Worm (Caenorhabditis elegans) whole organism, young adult: ENCODE results near the gene C49C8.6.
"Not testable (repeated sequence)": the region's sequence is repeated elsewhere in the genome, so short reads cannot be mapped to it uniquely, and the experiment has no call there.

ENCODE experiments used
- B0261.1 ChIP-seq: sonication (generic microtip); optimal IDR thresholded peaks from 2 replicates; lab custom pipeline; 2016; ENCODE audit warnings: mild to moderate bottlenecking, missing genetic modification characterization, moderate library complexity, missing compliant biosample characterization
- F49E8.2 ChIP-seq: sonication (generic microtip); optimal IDR thresholded peaks from 3 replicates; lab custom pipeline; 2017; ENCODE audit warnings: missing genetic modification characterization, mild to moderate bottlenecking, missing compliant biosample characterization, antibody characterized with exemption, moderate library complexity; ENCODE audit not compliant: insufficient read depth
- F57A8.1 ChIP-seq: fragments of 200-800 bp; sonication (Bioruptor generic); optimal IDR thresholded peaks from 2 replicates; lab custom pipeline; 2018; ENCODE audit warnings: mild to moderate bottlenecking, missing genetic modification characterization, moderate library complexity, missing compliant biosample characterization
- Y53F4B.3 ChIP-seq: fragments of 200-800 bp; sonication (Bioruptor generic); IDR thresholded peaks from 2 replicates; pipeline ENCODE4 v1.3.6; 2022; ENCODE audit warnings: missing genetic modification reagents, missing genetic modification characterization, missing compliant biosample characterization
- Y56A3A.18 ChIP-seq: fragments of 200-800 bp; sonication (Bioruptor generic); IDR thresholded peaks from 2 replicates; pipeline ENCODE4 v1.3.6; 2022; ENCODE audit warnings: missing genetic modification reagents, missing genetic modification characterization, missing compliant biosample characterization
- Y95B8A.8 ChIP-seq: fragments of 200-800 bp; sonication (Bioruptor generic); IDR thresholded peaks from 2 replicates; pipeline ENCODE4 v1.3.6; 2022; ENCODE audit warnings: missing genetic modification reagents, missing genetic modification characterization, missing compliant biosample characterization
- attf-5 ChIP-seq: fragments of 200-800 bp; sonication (Bioruptor generic); optimal IDR thresholded peaks from 2 replicates; lab custom pipeline; 2018; ENCODE audit warnings: mild to moderate bottlenecking, missing genetic modification characterization, missing compliant biosample characterization
- cebp-2 ChIP-seq: fragments of 200-800 bp; sonication (Bioruptor generic); IDR thresholded peaks from 2 replicates; pipeline ENCODE4 v1.3.6; 2022; ENCODE audit warnings: missing genetic modification characterization, missing compliant biosample characterization
- ceh-91 ChIP-seq: fragments of 200-800 bp; sonication (Bioruptor generic); IDR thresholded peaks from 2 replicates; pipeline ENCODE4 v1.3.6; 2022; ENCODE audit warnings: missing genetic modification reagents, missing genetic modification characterization, missing compliant biosample characterization
- hmg-1.2 ChIP-seq: fragments of 200-800 bp; sonication (Bioruptor generic); IDR thresholded peaks from 2 replicates; pipeline ENCODE4 v1.3.6; 2022; ENCODE audit warnings: missing genetic modification reagents, missing genetic modification characterization, missing compliant biosample characterization
- hsf-1 ChIP-seq: fragments of 200-800 bp; sonication (Bioruptor generic); IDR thresholded peaks from 2 replicates; pipeline ENCODE4 v1.3.6; 2022; ENCODE audit warnings: missing genetic modification reagents, missing genetic modification characterization, missing compliant biosample characterization
- snpc-4 ChIP-seq, 5 experiments: fragments of 150-350 bp in 1 of 5; sonication (generic microtip) in 4 of 5; optimal IDR thresholded peaks; 2 replicates each; lab custom pipeline; 2014 to 2018; ENCODE audit warnings: missing genetic modification characterization in 5 of 5, missing biosample characterization in 3 of 5, antibody characterized with exemption in 2 of 5, mild to moderate bottlenecking in 2 of 5, missing compliant biosample characterization in 2 of 5, missing genotype in 2 of 5, moderate library complexity in 2 of 5, missing genetic modification reagents in 1 of 5
- unc-62 ChIP-seq: fragments of 150-350 bp; optimal IDR thresholded peaks from 2 replicates; lab custom pipeline; 2014; ENCODE audit warnings: missing biosample characterization, missing genetic modification reagents, missing genetic modification characterization
- ztf-28 ChIP-seq: fragments of 200-800 bp; sonication (Bioruptor generic); IDR thresholded peaks from 2 replicates; pipeline ENCODE4 v1.3.6; 2022; ENCODE audit warnings: missing genetic modification reagents, missing genetic modification characterization, missing compliant biosample characterization

DNA sequence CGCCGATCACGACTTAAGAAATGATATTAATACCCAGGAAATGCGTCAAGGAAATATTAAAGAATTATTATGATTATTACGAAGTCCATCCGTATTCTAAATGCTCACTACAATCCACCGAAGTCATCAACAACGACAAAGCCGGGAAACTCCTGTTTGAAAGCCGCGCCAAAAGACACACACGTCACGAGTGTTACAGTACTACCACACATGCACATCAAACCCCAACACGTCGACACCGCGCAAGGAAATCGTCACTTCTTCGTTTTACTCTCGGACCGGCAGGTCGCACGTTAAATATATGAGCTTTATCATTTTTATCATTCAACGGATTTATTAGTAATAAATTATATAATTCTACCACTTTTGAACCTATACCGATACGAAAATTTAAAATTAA is 50.6 kb downstream of the C49C8.6 start:
- TF ChIP-seq ztf-28 (GFP tag; lab: Robert Waterston, UW); unc-62 (GFP tag; lab: Kevin White, UChicago); cebp-2; snpc-4 (GFP tag; optimal IDR thresholded peaks at IDR 0.05; lab: Kevin White, UChicago); snpc-4 (tag; optimal IDR thresholded peaks at IDR 0.05; lab: Kevin White, UChicago); F57A8.1 (GFP tag; lab: Kevin White, UChicago); Y53F4B.3 (GFP tag; lab: Robert Waterston, UW); Y95B8A.8 (GFP tag; lab: Robert Waterston, UW); ceh-91 (GFP tag; lab: Robert Waterston, UW); F49E8.2 (tag; lab: Kevin White, UChicago); hsf-1 (GFP tag; lab: Robert Waterston, UW); B0261.1 (tag; lab: Kevin White, UChicago); attf-5 (GFP tag; lab: Kevin White, UChicago); hmg-1.2; Y56A3A.18 (GFP tag; lab: Robert Waterston, UW): not testable (repeated sequence)
